Fruit fly (Drosophila melanogaster) whole organism, wandering third instar larva: ENCODE data around the gene Drgx.
A peak's percentile ranks its signal among the peaks of the same experiment; 100 is the strongest.

Source experiments
- Abd-B ChIP-seq: fragments of >200 bp; optimal IDR thresholded peaks from 2 replicates; lab custom pipeline; 2017; ENCODE audit warnings: missing biosample characterization, missing genetic modification characterization
- CrebA ChIP-seq: fragments of 200-800 bp; sonication (Bioruptor generic); optimal IDR thresholded peaks from 2 replicates; lab custom pipeline; 2016; ENCODE audit warnings: missing biosample characterization, mild to moderate bottlenecking, missing genetic modification characterization, borderline replicate concordance
- HLH106 ChIP-seq: fragments of 200-800 bp; optimal IDR thresholded peaks from 3 replicates; lab custom pipeline; 2019; ENCODE audit warnings: missing biosample characterization, mild to moderate bottlenecking, missing genetic modification characterization, moderate library complexity
- OdsH ChIP-seq: fragments of 200-800 bp; sonication (Bioruptor generic); optimal IDR thresholded peaks from 2 replicates; lab custom pipeline; 2016; ENCODE audit warnings: missing biosample characterization, mild to moderate bottlenecking, missing genetic modification characterization
- Vsx2 ChIP-seq: fragments of 200-300, 225-300 bp; sonication (Bioruptor generic); optimal IDR thresholded peaks from 2 replicates; lab custom pipeline; 2018; ENCODE audit warnings: missing biosample characterization, missing genetic modification characterization; ENCODE audit not compliant: partially characterized antibody
- dl ChIP-seq, 2 experiments: fragments of 175-275, 200-275 bp in 1 of 2; fragments of 200-275 bp in 1 of 2; sonication (Bioruptor generic); optimal IDR thresholded peaks; lab custom pipeline; 2018; ENCODE audit warnings: mild to moderate bottlenecking in 2 of 2, missing biosample characterization in 2 of 2, missing genetic modification characterization in 2 of 2, moderate library complexity in 2 of 2; ENCODE audit not compliant: partially characterized antibody in 2 of 2, insufficient read depth in 1 of 2
- foxo ChIP-seq, 2 experiments: fragments of 200-800 bp; sonication (Bioruptor generic); optimal IDR thresholded peaks; 2 replicates in 1 of 2; 3 replicates in 1 of 2; lab custom pipeline; 2016 to 2017; ENCODE audit warnings: missing biosample characterization in 2 of 2, missing genetic modification characterization in 2 of 2
- fru ChIP-seq: fragments of 200-800 bp; sonication (Bioruptor generic); optimal IDR thresholded peaks from 3 replicates; lab custom pipeline; 2016; ENCODE audit warnings: missing biosample characterization, mild to moderate bottlenecking, missing genetic modification characterization
- h ChIP-seq: fragments of 200-800 bp; sonication (Bioruptor generic); optimal IDR thresholded peaks from 3 replicates; lab custom pipeline; 2016; ENCODE audit warnings: missing biosample characterization, mild to moderate bottlenecking, missing genetic modification characterization
- pan ChIP-seq: fragments of >200 bp; optimal IDR thresholded peaks from 2 replicates; lab custom pipeline; 2017
- psq ChIP-seq: fragments of 200-800 bp; sonication (Bioruptor generic); optimal IDR thresholded peaks from 3 replicates; lab custom pipeline; 2017; ENCODE audit warnings: missing biosample characterization, mild to moderate bottlenecking, missing genetic modification characterization, moderate library complexity
- rgr ChIP-seq: fragments of 200-800 bp; sonication (Bioruptor generic); optimal IDR thresholded peaks from 3 replicates; lab custom pipeline; 2016; ENCODE audit warnings: missing biosample characterization, mild to moderate bottlenecking, missing genetic modification characterization

DNA sequence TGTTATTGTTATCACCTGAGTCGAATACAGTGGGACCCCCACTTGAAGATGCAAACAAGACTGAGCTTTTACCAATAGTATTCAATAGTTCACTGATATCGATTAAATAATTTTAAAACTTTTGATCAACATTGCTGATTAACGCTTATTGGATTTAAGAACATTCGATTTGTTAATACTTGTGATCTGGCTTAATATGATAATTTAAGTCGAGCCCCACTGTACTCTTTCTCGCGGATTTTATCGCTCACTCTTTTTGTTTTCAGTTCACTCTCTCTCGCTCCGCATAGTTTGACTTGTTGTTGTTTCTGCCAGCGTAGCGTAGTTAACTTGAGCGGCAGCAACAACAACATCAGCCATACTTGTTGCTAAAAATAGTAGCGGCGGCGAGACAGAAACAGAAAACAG lies 6.8 kb upstream of the Drgx start:
- TF ChIP-seq pan (lab: Kevin White, UChicago) (no peak), HLH106 (tag; lab: Kevin White, UChicago) (peak; percentile 99), foxo (GFP tag; optimal IDR thresholded peaks at IDR 0.05; lab: Kevin White, UChicago) (peak; percentile 97 to 99), OdsH (GFP tag; lab: Kevin White, UChicago) (peak; percentile 99), h (peak; percentile 99), rgr (GFP tag; lab: Kevin White, UChicago) (peak; percentile 99), Vsx2 (GFP tag; lab: Kevin White, UChicago) (no peak), dl (GFP tag; optimal IDR thresholded peaks at IDR 0.05; lab: Kevin White, UChicago; ENCODE audit: insufficient read depth in 1 of 2, partially characterized antibody in 2 of 2) (no peak), psq (GFP tag; lab: Kevin White, UChicago) (peak; percentile 98), CrebA (GFP tag; lab: Kevin White, UChicago) (peak; percentile 96), Abd-B (GFP tag; lab: Kevin White, UChicago) (no peak), fru (GFP tag; lab: Kevin White, UChicago) (peak; percentile 99)
